Worm (Caenorhabditis elegans) whole organism, L3 larva: ENCODE measurements around the gene nhx-3.

Source experiments
- ceh-9 ChIP-seq: sonication (generic microtip); optimal IDR thresholded peaks from 2 replicates; lab custom pipeline; 2018; ENCODE audit warnings: missing biosample characterization, missing genetic modification characterization
- lsy-12 ChIP-seq: sonication (generic microtip); optimal IDR thresholded peaks from 2 replicates; lab custom pipeline; 2016; ENCODE audit warnings: mild to moderate bottlenecking, missing genetic modification characterization, missing compliant biosample characterization
- nhr-12 ChIP-seq: fragments of 150-350 bp; optimal IDR thresholded peaks from 2 replicates; lab custom pipeline; 2014; ENCODE audit warnings: missing biosample characterization, missing genetic modification characterization
- nhr-237 ChIP-seq: fragments of 150-350 bp; optimal IDR thresholded peaks from 2 replicates; lab custom pipeline; 2014; ENCODE audit warnings: missing biosample characterization, missing genetic modification characterization
- skn-1 ChIP-seq: fragments of 150-350 bp; optimal IDR thresholded peaks from 2 replicates; lab custom pipeline; 2014; ENCODE audit warnings: missing biosample characterization, missing genetic modification characterization
- snpc-4 ChIP-seq: fragments of 150-350 bp; optimal IDR thresholded peaks from 2 replicates; lab custom pipeline; 2014; ENCODE audit warnings: missing biosample characterization, missing genetic modification characterization
- zag-1 ChIP-seq: fragments of 150-350 bp; optimal IDR thresholded peaks from 2 replicates; lab custom pipeline; 2014; ENCODE audit warnings: missing biosample characterization, missing genetic modification characterization

- TF ChIP-seq nhr-12 (tag; lab: Kevin White, UChicago), result no peak
- TF ChIP-seq lsy-12 (tag; lab: Kevin White, UChicago), result no peak
- TF ChIP-seq ceh-9 (tag; lab: Kevin White, UChicago), result no peak
- no peak for TF ChIP-seq zag-1
- TF ChIP-seq snpc-4 (tag; lab: Kevin White, UChicago), result no peak
- no peak for TF ChIP-seq nhr-237
- no peak for TF ChIP-seq skn-1 (tag; lab: Kevin White, UChicago)
These were observed 1.6 kb downstream of the nhx-3 start for ce11 chrV:7543728-7544127.
